Worm (Caenorhabditis elegans): Measurements from ENCODE around the gene hacl-1.

ce11 chrII:11503761-11504160 lies 11.0 kb upstream of the hacl-1 start:
- TF ChIP-seq lin-39 (tag; optimal IDR thresholded peaks at IDR 0.05), result no peak
- TF ChIP-seq unc-62 (GFP tag; optimal IDR thresholded peaks at IDR 0.05), result no peak
- TF ChIP-seq ztf-11 (tag; optimal IDR thresholded peaks at IDR 0.05), result no peak
- TF ChIP-seq snpc-4 (tag; optimal IDR thresholded peaks at IDR 0.05), result no peak
- TF ChIP-seq nhr-11 (tag; optimal IDR thresholded peaks at IDR 0.05), result no peak
- no peak for TF ChIP-seq daf-12 (tag; optimal IDR thresholded peaks at IDR 0.05)
- TF ChIP-seq unc-39 (tag; optimal IDR thresholded peaks at IDR 0.05), result no peak
- TF ChIP-seq nhr-67 (tag; optimal IDR thresholded peaks at IDR 0.05), result no peak
- no peak for TF ChIP-seq mdl-1 (tag; optimal IDR thresholded peaks at IDR 0.05)
- TF ChIP-seq pha-4 (tag; optimal IDR thresholded peaks at IDR 0.05), result no peak
- TF ChIP-seq pqm-1 (tag; optimal IDR thresholded peaks at IDR 0.05), result no peak

Measured in whole organism, L3 larva.